Fruit fly (Drosophila melanogaster) S2 (cell line): ENCODE data around the gene Sh.

Experiments
- CG8478 ChIP-seq: fragments of >200 bp; optimal IDR thresholded peaks from 2 replicates; lab custom pipeline; 2018
- CTCF ChIP-seq, 2 experiments: fragments of >200 bp; optimal IDR thresholded peaks; 2 replicates each; lab custom pipeline; 2018

DNA sequence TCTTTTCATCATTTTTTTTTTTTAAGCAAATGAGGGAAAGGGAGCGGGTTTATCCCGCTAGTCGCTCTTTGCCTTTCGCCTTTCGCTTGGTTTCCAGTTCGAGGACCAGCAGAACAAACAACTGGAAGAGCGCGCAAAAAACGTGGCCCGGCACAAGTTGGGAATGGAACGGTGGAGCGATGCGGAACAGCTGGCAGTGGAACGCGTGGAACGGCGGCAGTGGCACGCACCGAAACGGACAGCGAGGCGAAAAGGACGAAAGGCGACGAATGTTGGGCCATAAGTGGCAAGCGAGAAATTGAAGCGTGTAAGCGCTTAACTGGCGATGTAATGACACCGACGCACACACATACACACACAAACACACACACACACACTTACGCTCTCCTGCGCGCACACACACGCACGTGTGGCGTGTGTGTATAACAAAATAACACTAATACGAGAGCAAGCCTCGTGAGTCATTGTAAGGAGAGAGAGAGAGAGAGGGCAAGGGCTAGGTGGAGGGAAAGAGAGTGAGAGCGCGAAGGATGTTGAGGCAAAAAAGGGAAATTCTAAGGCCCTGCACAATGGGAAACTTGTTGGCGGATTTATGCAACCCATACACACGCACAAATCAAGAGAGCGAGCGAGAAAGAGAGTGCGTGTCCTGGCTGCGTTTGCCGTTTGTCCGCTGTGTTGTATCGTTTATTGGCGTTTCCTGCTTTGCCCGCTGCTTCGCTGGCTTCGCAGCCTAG is 99.9 kb downstream of the Sh start:
- no peak for TF ChIP-seq CTCF (optimal IDR thresholded peaks at IDR 0.05; lab: Kevin White, UChicago)
- TF ChIP-seq CG8478 (lab: Kevin White, UChicago), result no peak
